Fruit fly (Drosophila melanogaster) whole organism, prepupa: ENCODE data around the gene mus301.

Source experiments
- CG10631 ChIP-seq: fragments of 200-800 bp; sonication (Bioruptor generic); optimal IDR thresholded peaks from 2 replicates; lab custom pipeline; 2016; ENCODE audit warnings: missing biosample characterization, missing genetic modification characterization
- Gug ChIP-seq: fragments of 200-800 bp; sonication (Bioruptor generic); IDR thresholded peaks from 2 replicates; pipeline ENCODE4 v1.3.6; 2022; ENCODE audit warnings: missing biosample characterization, missing genetic modification characterization

- TF ChIP-seq Gug (GFP tag; lab: Robert Waterston, UW) (no peak), CG10631 (no peak)
These were observed 17.7 kb downstream of the mus301 start for dm6 chr3L:8155324-8155723.
